Worm (Caenorhabditis elegans) whole organism, late embryonic: ENCODE data around the gene xpb-1.

Experiments
- C08G9.2 ChIP-seq: sonication (generic microtip); optimal IDR thresholded peaks from 2 replicates; lab custom pipeline; 2016; ENCODE audit warnings: mild to moderate bottlenecking, missing genetic modification characterization, moderate library complexity, missing compliant biosample characterization
- C38D4.7 ChIP-seq: fragments of 200-800 bp; sonication (Bioruptor generic); optimal IDR thresholded peaks from 2 replicates; lab custom pipeline; 2018; ENCODE audit warnings: mild to moderate bottlenecking, missing genetic modification characterization, moderate library complexity, missing compliant biosample characterization
- ama-1 ChIP-seq: fragments of 150-350 bp; optimal IDR thresholded peaks from 2 replicates; lab custom pipeline; 2014
- ceh-18 ChIP-seq: sonication (generic microtip); optimal IDR thresholded peaks from 2 replicates; lab custom pipeline; 2016; ENCODE audit warnings: missing genetic modification characterization, missing compliant biosample characterization
- ceh-31 ChIP-seq: sonication (generic microtip); optimal IDR thresholded peaks from 2 replicates; lab custom pipeline; 2016; ENCODE audit warnings: missing genetic modification characterization, missing compliant biosample characterization
- ceh-45 ChIP-seq: fragments of 200-800 bp; sonication (Bioruptor generic); IDR thresholded peaks from 2 replicates; pipeline ENCODE4 v1.3.6; 2022; ENCODE audit warnings: missing genetic modification reagents, missing genetic modification characterization, missing compliant biosample characterization
- ceh-48 ChIP-seq: sonication (generic microtip); optimal IDR thresholded peaks from 2 replicates; lab custom pipeline; 2016; ENCODE audit warnings: missing genetic modification characterization, inconsistent platforms, missing compliant biosample characterization
- ceh-9 ChIP-seq: sonication (generic microtip); optimal IDR thresholded peaks from 2 replicates; lab custom pipeline; 2016; ENCODE audit warnings: mild to moderate bottlenecking, missing genetic modification characterization, inconsistent platforms, missing compliant biosample characterization
- che-1 ChIP-seq: sonication (generic microtip); optimal IDR thresholded peaks from 2 replicates; lab custom pipeline; 2016; ENCODE audit warnings: mild to moderate bottlenecking, missing genetic modification characterization, missing compliant biosample characterization
- dmd-4 ChIP-seq: sonication (generic microtip); optimal IDR thresholded peaks from 2 replicates; lab custom pipeline; 2016; ENCODE audit warnings: borderline replicate concordance, missing genetic modification characterization, missing compliant biosample characterization
- dve-1 ChIP-seq: sonication (generic microtip); optimal IDR thresholded peaks from 2 replicates; lab custom pipeline; 2017; ENCODE audit warnings: antibody characterized with exemption, mild to moderate bottlenecking, missing genetic modification characterization, missing compliant biosample characterization
- elt-2 ChIP-seq: sonication (generic microtip); optimal IDR thresholded peaks from 2 replicates; lab custom pipeline; 2016; ENCODE audit warnings: missing genetic modification reagents, missing genetic modification characterization, missing compliant biosample characterization
- eyg-1 ChIP-seq: sonication (generic microtip); optimal IDR thresholded peaks from 2 replicates; lab custom pipeline; 2016; ENCODE audit warnings: missing genotype, missing genetic modification characterization, missing compliant biosample characterization
- fkh-10 ChIP-seq: fragments of 150-350 bp; optimal IDR thresholded peaks from 2 replicates; lab custom pipeline; 2014; ENCODE audit warnings: missing biosample characterization, missing genetic modification reagents, missing genetic modification characterization
- gmeb-2 ChIP-seq: sonication (generic microtip); optimal IDR thresholded peaks from 2 replicates; lab custom pipeline; 2016; ENCODE audit warnings: missing genetic modification characterization, inconsistent platforms, missing compliant biosample characterization
- hlh-13 ChIP-seq: fragments of 200-800 bp; sonication (Bioruptor generic); optimal IDR thresholded peaks from 2 replicates; lab custom pipeline; 2018; ENCODE audit warnings: mild to moderate bottlenecking, missing genetic modification characterization, missing compliant biosample characterization
- hlh-15 ChIP-seq: sonication (generic microtip); optimal IDR thresholded peaks from 2 replicates; lab custom pipeline; 2016; ENCODE audit warnings: missing genetic modification characterization, missing compliant biosample characterization
- hlh-30 ChIP-seq: sonication (generic microtip); optimal IDR thresholded peaks from 2 replicates; lab custom pipeline; 2017; ENCODE audit warnings: antibody characterized with exemption, missing genetic modification characterization, missing compliant biosample characterization; ENCODE audit not compliant: insufficient read depth
- lim-6 ChIP-seq: sonication (generic microtip); optimal IDR thresholded peaks from 2 replicates; lab custom pipeline; 2016; ENCODE audit warnings: missing genetic modification characterization, missing compliant biosample characterization
- mec-3 ChIP-seq: sonication (generic microtip); optimal IDR thresholded peaks from 2 replicates; lab custom pipeline; 2016; ENCODE audit warnings: borderline replicate concordance, missing genetic modification characterization, missing compliant biosample characterization
- nfya-1 ChIP-seq: sonication (generic microtip); optimal IDR thresholded peaks from 2 replicates; lab custom pipeline; 2017; ENCODE audit warnings: missing genetic modification characterization, mild to moderate bottlenecking, missing compliant biosample characterization, antibody characterized with exemption, moderate library complexity
- nhr-11 ChIP-seq: fragments of 150-350 bp; optimal IDR thresholded peaks from 2 replicates; lab custom pipeline; 2014; ENCODE audit warnings: missing biosample characterization, missing genetic modification characterization
- odd-2 ChIP-seq: sonication (generic microtip); optimal IDR thresholded peaks from 2 replicates; lab custom pipeline; 2017; ENCODE audit warnings: antibody characterized with exemption, mild to moderate bottlenecking, missing genetic modification characterization, missing compliant biosample characterization
- pag-3 ChIP-seq: sonication (generic microtip); optimal IDR thresholded peaks from 2 replicates; lab custom pipeline; 2016; ENCODE audit warnings: missing compliant biosample characterization, missing genetic modification characterization, borderline replicate concordance
- pha-4 ChIP-seq: fragments of 150-350 bp; optimal IDR thresholded peaks from 2 replicates; lab custom pipeline; 2018; ENCODE audit warnings: missing biosample characterization, missing genetic modification reagents, missing genetic modification characterization
- pqm-1 ChIP-seq: sonication (generic microtip); optimal IDR thresholded peaks from 2 replicates; lab custom pipeline; 2016; ENCODE audit warnings: missing genetic modification characterization, missing compliant biosample characterization
- pros-1 ChIP-seq: fragments of 150-350 bp; optimal IDR thresholded peaks from 2 replicates; lab custom pipeline; 2014; ENCODE audit warnings: missing biosample characterization, missing genetic modification reagents, missing genetic modification characterization
- sdc-2 ChIP-seq: sonication (generic microtip); optimal IDR thresholded peaks from 2 replicates; lab custom pipeline; 2016; ENCODE audit warnings: missing genotype, missing genetic modification characterization, missing compliant biosample characterization
- syd-9 ChIP-seq: sonication (generic microtip); optimal IDR thresholded peaks from 2 replicates; lab custom pipeline; 2016; ENCODE audit warnings: mild to moderate bottlenecking, missing genetic modification characterization, moderate library complexity, missing compliant biosample characterization
- tbx-7 ChIP-seq: sonication (generic microtip); optimal IDR thresholded peaks from 2 replicates; lab custom pipeline; 2016; ENCODE audit warnings: missing genotype, missing genetic modification characterization, missing compliant biosample characterization
- zip-5 ChIP-seq: sonication (generic microtip); optimal IDR thresholded peaks from 2 replicates; lab custom pipeline; 2016; ENCODE audit warnings: missing genetic modification characterization, missing compliant biosample characterization
- ztf-16 ChIP-seq: sonication (generic microtip); optimal IDR thresholded peaks from 2 replicates; lab custom pipeline; 2017; ENCODE audit warnings: missing genetic modification characterization, missing compliant biosample characterization

Gene xpb-1

ce11 chrIII:11554701-11555111 lies 28.2 kb downstream of the xpb-1 start:
- TF ChIP-seq ztf-16 (tag; lab: Kevin White, UChicago) (no peak), tbx-7 (tag; lab: Kevin White, UChicago) (no peak), hlh-13 (GFP tag; lab: Kevin White, UChicago) (no peak), ceh-45 (GFP tag; lab: Robert Waterston, UW) (no peak), elt-2 (tag; lab: Kevin White, UChicago) (no peak), syd-9 (tag; lab: Kevin White, UChicago) (no peak), pqm-1 (tag; lab: Kevin White, UChicago) (no peak), odd-2 (tag; lab: Kevin White, UChicago) (no peak), che-1 (tag; lab: Kevin White, UChicago) (no peak), hlh-30 (tag; lab: Kevin White, UChicago) (no peak), pag-3 (tag; lab: Kevin White, UChicago) (no peak), gmeb-2 (no peak), sdc-2 (tag; lab: Kevin White, UChicago) (no peak), ceh-48 (tag; lab: Kevin White, UChicago) (no peak), dve-1 (tag; lab: Kevin White, UChicago) (no peak), pha-4 (tag; lab: Kevin White, UChicago) (no peak), eyg-1 (tag; lab: Kevin White, UChicago) (no peak), C08G9.2 (tag; lab: Kevin White, UChicago) (no peak)

DNA sequence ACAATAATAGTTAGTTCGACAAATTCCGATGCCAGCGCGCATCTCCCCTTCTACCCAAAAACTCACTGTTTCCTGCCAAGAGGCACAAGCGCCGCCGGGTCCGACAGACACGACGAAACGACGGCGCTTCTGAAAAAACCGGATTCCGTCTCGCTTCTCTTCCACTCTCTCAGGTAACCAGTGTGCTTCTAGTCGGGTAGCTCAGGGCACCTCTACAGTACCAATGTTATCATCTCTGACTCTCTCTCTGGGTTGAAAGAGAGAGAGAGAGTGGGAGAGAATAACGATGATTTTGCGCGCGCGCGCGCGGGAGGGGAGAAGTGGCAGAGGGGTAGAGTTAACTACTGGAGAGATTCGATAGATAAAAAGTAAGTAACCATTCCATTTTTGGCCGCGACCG lies 30.4 kb downstream of the xpb-1 start:
- TF ChIP-seq pag-3 (tag; lab: Kevin White, UChicago) = no peak
- peak; percentile 30 for TF ChIP-seq ceh-31 (tag; lab: Kevin White, UChicago)
- TF ChIP-seq pros-1 (tag; lab: Kevin White, UChicago) = peak; percentile 31

- TF ChIP-seq eyg-1 (tag; lab: Kevin White, UChicago) (no peak), zip-5 (no peak), ceh-45 (GFP tag; lab: Robert Waterston, UW) (no peak), ceh-48 (tag; lab: Kevin White, UChicago) (no peak), che-1 (tag; lab: Kevin White, UChicago) (no peak), nhr-11 (tag; lab: Kevin White, UChicago) (no peak), dmd-4 (tag; lab: Kevin White, UChicago) (no peak), dve-1 (tag; lab: Kevin White, UChicago) (no peak), ceh-9 (tag; lab: Kevin White, UChicago) (no peak), hlh-15 (no peak), ceh-31 (tag; lab: Kevin White, UChicago) (no peak), pqm-1 (tag; lab: Kevin White, UChicago) (no peak)
These were observed 31.8 kb downstream of the xpb-1 start for ce11 chrIII:11558251-11558650.

- no peak for TF ChIP-seq fkh-10 (GFP tag; lab: Kevin White, UChicago)
- TF ChIP-seq mec-3 (tag; lab: Kevin White, UChicago) = no peak
- TF ChIP-seq dve-1 (tag; lab: Kevin White, UChicago) = no peak
- TF ChIP-seq C38D4.7 (GFP tag; lab: Kevin White, UChicago) = no peak
- no peak for TF ChIP-seq ama-1 (lab: Kevin White, UChicago)
- TF ChIP-seq ceh-18 = no peak
- TF ChIP-seq ceh-31 (tag; lab: Kevin White, UChicago) = no peak
- TF ChIP-seq odd-2 (tag; lab: Kevin White, UChicago) = no peak
- no peak for TF ChIP-seq C08G9.2 (tag; lab: Kevin White, UChicago)
- TF ChIP-seq nfya-1 (tag; lab: Kevin White, UChicago) = no peak
- no peak for TF ChIP-seq lim-6
These were observed 33.2 kb downstream of the xpb-1 start for ce11 chrIII:11559677-11560076.
